Fruit fly (Drosophila melanogaster): ENCODE data around the gene Mob2.

The Mob2 gene

dm6 chr3L:11474658-11475057, 87.4 kb downstream of the Mob2 start, which contains the start of gene Vha16-2:
Vha16-2 (plus strand) TSS chr3L:11474958.
- no peak for TF ChIP-seq CG8301 (tag; optimal IDR thresholded peaks at IDR 0.05)
- TF ChIP-seq CG10348 (GFP tag; IDR thresholded peaks at IDR 0.05), result no peak
- no peak for TF ChIP-seq CG9948 (tag; optimal IDR thresholded peaks at IDR 0.05)
- TF ChIP-seq CG15710 (tag; optimal IDR thresholded peaks at IDR 0.05), result no peak
- no peak for TF ChIP-seq gl (tag; optimal IDR thresholded peaks at IDR 0.05)
- no peak for TF ChIP-seq Pif1A (GFP tag; optimal IDR thresholded peaks at IDR 0.05)
- TF ChIP-seq fd96Ca (GFP tag; IDR thresholded peaks at IDR 0.05), result no peak
- no peak for TF ChIP-seq CG17806 (tag; optimal IDR thresholded peaks at IDR 0.05)
- no peak for TF ChIP-seq CG4496 (GFP tag; IDR thresholded peaks at IDR 0.05)
- TF ChIP-seq CG13204 (GFP tag; optimal IDR thresholded peaks at IDR 0.05), result no peak
- TF ChIP-seq D1 (tag; optimal IDR thresholded peaks at IDR 0.05), result no peak
- TF ChIP-seq CG8159 (tag; optimal IDR thresholded peaks at IDR 0.05), result no peak
- no peak for TF ChIP-seq CG32121 (GFP tag; IDR thresholded peaks at IDR 0.05)
- TF ChIP-seq EcR (GFP tag; optimal IDR thresholded peaks at IDR 0.05), result no peak

dm6 chr3L:11472991-11473390, 89.0 kb downstream of the Mob2 start, which contains the start of gene Vha16-3:
Vha16-3 (plus strand) TSS chr3L:11473291.
- TF ChIP-seq CG9948 (tag; optimal IDR thresholded peaks at IDR 0.05), result no peak
- no peak for TF ChIP-seq Snoo (tag; optimal IDR thresholded peaks at IDR 0.05)
- TF ChIP-seq CG8301 (tag; optimal IDR thresholded peaks at IDR 0.05), result no peak
- TF ChIP-seq EcR (GFP tag; optimal IDR thresholded peaks at IDR 0.05), result no peak
- no peak for TF ChIP-seq CG10348 (GFP tag; IDR thresholded peaks at IDR 0.05)
- no peak for TF ChIP-seq D1 (tag; optimal IDR thresholded peaks at IDR 0.05)
- TF ChIP-seq fd96Ca (GFP tag; IDR thresholded peaks at IDR 0.05), result no peak
- TF ChIP-seq CG14655 (GFP tag; optimal IDR thresholded peaks at IDR 0.05), result no peak
- TF ChIP-seq CG34367 (tag; optimal IDR thresholded peaks at IDR 0.05), result no peak
- TF ChIP-seq rn (GFP tag; IDR thresholded peaks at IDR 0.05), result no peak
- no peak for TF ChIP-seq CG32121 (GFP tag; IDR thresholded peaks at IDR 0.05)
- TF ChIP-seq Ets98B (GFP tag; IDR thresholded peaks at IDR 0.05), result no peak
- no peak for TF ChIP-seq CG15710 (tag; optimal IDR thresholded peaks at IDR 0.05)
- TF ChIP-seq CG13204 (GFP tag; optimal IDR thresholded peaks at IDR 0.05), result no peak
- TF ChIP-seq Pif1B (GFP tag; optimal IDR thresholded peaks at IDR 0.05), result no peak
- TF ChIP-seq Pif1A (GFP tag; optimal IDR thresholded peaks at IDR 0.05), result no peak
- TF ChIP-seq gl (tag; optimal IDR thresholded peaks at IDR 0.05), result no peak
- TF ChIP-seq CG17806 (tag; optimal IDR thresholded peaks at IDR 0.05), result no peak

Measured in whole organism, pupa.